Worm (Caenorhabditis elegans) whole organism, young adult: ENCODE measurements around the gene F22B3.7.

Source experiments
- let-607 ChIP-seq, 2 experiments: fragments of 200-800 bp in 1 of 2; sonication (Bioruptor generic) in 1 of 2; sonication (generic microtip) in 1 of 2; optimal IDR thresholded peaks; 2 replicates each; lab custom pipeline; 2016 to 2018; ENCODE audit warnings: mild to moderate bottlenecking in 2 of 2, missing compliant biosample characterization in 2 of 2, missing genetic modification characterization in 2 of 2, moderate library complexity in 2 of 2, missing genotype in 1 of 2
- mcd-1 ChIP-seq: fragments of 200-800 bp; sonication (Bioruptor generic); IDR thresholded peaks from 2 replicates; pipeline ENCODE4 v1.3.6; 2022; ENCODE audit warnings: missing genetic modification reagents, missing genetic modification characterization, missing compliant biosample characterization
- snpc-3.4 ChIP-seq: sonication (generic microtip); optimal IDR thresholded peaks from 2 replicates; lab custom pipeline; 2017; ENCODE audit warnings: missing genetic modification characterization, mild to moderate bottlenecking, missing compliant biosample characterization, antibody characterized with exemption, moderate library complexity, missing genotype, missing genetic modification reagents

F22B3.7 gene

DNA sequence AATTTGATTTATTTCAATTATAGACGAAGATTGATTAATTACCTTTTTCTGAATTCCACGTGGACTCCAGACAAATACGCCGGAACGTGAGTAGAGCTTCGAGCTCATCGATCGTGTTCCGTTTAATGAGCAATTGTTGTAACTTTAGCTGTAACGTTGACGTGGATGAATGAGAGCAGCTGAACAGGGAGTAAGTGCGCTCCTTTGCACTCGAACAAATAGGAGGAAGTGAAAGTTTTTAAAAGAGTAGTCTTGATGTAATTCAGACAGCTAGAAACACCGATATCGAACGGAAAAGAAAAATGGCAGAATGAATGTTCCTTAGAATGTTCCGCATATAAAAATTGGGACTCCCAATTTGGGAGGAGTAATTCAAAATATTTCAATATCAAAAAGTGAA lies 50.0 kb downstream of the F22B3.7 start, which contains the start of gene sec-31:
sec-31 (minus strand) TSS at position 148 of the 400 bp plus-strand sequence.
- peak in 1 of 2 experiments; percentile 29 for TF ChIP-seq let-607 (tag; optimal IDR thresholded peaks at IDR 0.05; lab: Kevin White, UChicago)
- no peak for TF ChIP-seq snpc-3.4 (tag; lab: Kevin White, UChicago)
- peak; percentile 37 for TF ChIP-seq mcd-1 (GFP tag; lab: Robert Waterston, UW)
- TF ChIP-seq, all 124 proteins: peak for 2
